Worm (Caenorhabditis elegans) whole organism, L3 larva: ENCODE measurements around the gene W09H1.1.

Source experiments
- mdl-1 ChIP-seq: fragments of 150-350 bp; optimal IDR thresholded peaks from 2 replicates; lab custom pipeline; 2014; ENCODE audit warnings: missing biosample characterization, missing genetic modification characterization
- nhr-11 ChIP-seq: fragments of 150-350 bp; optimal IDR thresholded peaks from 2 replicates; lab custom pipeline; 2014; ENCODE audit warnings: missing biosample characterization, missing genetic modification characterization
- nhr-77 ChIP-seq: fragments of 150-350 bp; optimal IDR thresholded peaks from 2 replicates; lab custom pipeline; 2014; ENCODE audit warnings: missing biosample characterization, missing genetic modification characterization
- pqm-1 ChIP-seq: fragments of 150-350 bp; optimal IDR thresholded peaks from 2 replicates; lab custom pipeline; 2017; ENCODE audit warnings: missing biosample characterization, missing genetic modification characterization, inconsistent platforms
- tbx-2 ChIP-seq: sonication (generic microtip); optimal IDR thresholded peaks from 2 replicates; lab custom pipeline; 2016; ENCODE audit warnings: mild to moderate bottlenecking, missing genetic modification characterization, missing compliant biosample characterization
- ztf-4 ChIP-seq: fragments of 150-350 bp; optimal IDR thresholded peaks from 2 replicates; lab custom pipeline; 2014; ENCODE audit warnings: missing biosample characterization, missing genetic modification characterization

DNA sequence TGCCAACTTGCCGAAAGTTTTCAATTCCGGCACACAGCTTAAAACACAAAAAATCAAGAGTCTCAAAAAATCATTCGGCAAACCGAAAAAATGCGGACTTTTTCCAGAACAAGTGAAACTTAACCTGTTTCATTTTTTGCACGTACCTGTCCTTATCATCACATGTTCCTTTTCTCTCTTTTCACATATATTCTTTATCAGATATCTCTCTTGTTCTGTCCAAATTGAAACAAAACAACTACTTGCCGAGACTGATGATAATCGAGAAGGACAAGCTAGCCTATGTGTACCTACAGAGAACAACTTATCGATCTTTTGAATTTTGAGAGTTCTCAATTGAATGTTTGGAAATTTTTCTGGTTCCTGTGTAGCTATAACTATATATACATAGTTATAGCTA lies 31.4 kb downstream of the W09H1.1 start:
- no peak for TF ChIP-seq nhr-11 (tag; lab: Kevin White, UChicago)
- TF ChIP-seq ztf-4 (tag; lab: Kevin White, UChicago): no peak
- no peak for TF ChIP-seq nhr-77 (tag; lab: Kevin White, UChicago)
- TF ChIP-seq pqm-1 (tag; lab: Kevin White, UChicago): no peak
- no peak for TF ChIP-seq tbx-2 (tag; lab: Kevin White, UChicago)
- TF ChIP-seq mdl-1: no peak
